Fruit fly (Drosophila melanogaster) whole organism, embryonic: Measurements from ENCODE around the gene Rbfox1.

Source experiments
- B-H2 ChIP-seq: fragments of 200-800 bp; sonication (Bioruptor generic); optimal IDR thresholded peaks from 2 replicates; lab custom pipeline; 2018; ENCODE audit warnings: missing biosample characterization, mild to moderate bottlenecking, missing genetic modification characterization
- BEAF-32 ChIP-seq: fragments of 200-800 bp; sonication (Bioruptor generic); optimal IDR thresholded peaks from 3 replicates; lab custom pipeline; 2017; ENCODE audit warnings: missing biosample characterization, missing genetic modification characterization, mild to moderate bottlenecking, moderate library complexity, missing genetic modification reagents
- CG10147 ChIP-seq: fragments of 200-800 bp; sonication (Bioruptor generic); optimal IDR thresholded peaks from 2 replicates; lab custom pipeline; 2019; ENCODE audit warnings: missing biosample characterization, mild to moderate bottlenecking, missing genetic modification characterization, moderate library complexity
- CG10565 ChIP-seq: fragments of 200-800 bp; sonication (Bioruptor generic); optimal IDR thresholded peaks from 3 replicates; lab custom pipeline; 2016; ENCODE audit warnings: missing biosample characterization, mild to moderate bottlenecking, missing genetic modification characterization
- CG11695 ChIP-seq: fragments of 200-800 bp; sonication (Bioruptor generic); IDR thresholded peaks from 3 replicates; pipeline ENCODE4 v1.3.6; 2022; ENCODE audit warnings: missing biosample characterization, missing genetic modification characterization
- CG12391 ChIP-seq: fragments of 200-800 bp; sonication (Bioruptor generic); optimal IDR thresholded peaks from 3 replicates; lab custom pipeline; 2018; ENCODE audit warnings: missing biosample characterization, mild to moderate bottlenecking, missing genetic modification characterization, moderate library complexity
- CG12659 ChIP-seq: fragments of 200-800 bp; sonication (Bioruptor generic); optimal IDR thresholded peaks from 3 replicates; lab custom pipeline; 2017; ENCODE audit warnings: mild to moderate bottlenecking, missing biosample characterization, missing genetic modification reagents, missing genetic modification characterization
- CG13775 ChIP-seq: fragments of 200-800 bp; sonication (Bioruptor generic); optimal IDR thresholded peaks from 3 replicates; lab custom pipeline; 2017; ENCODE audit warnings: missing biosample characterization, mild to moderate bottlenecking, missing genetic modification characterization
- CG15514 ChIP-seq: fragments of 200-800 bp; sonication (Bioruptor generic); optimal IDR thresholded peaks from 3 replicates; lab custom pipeline; 2017; ENCODE audit warnings: missing biosample characterization, missing genetic modification characterization, mild to moderate bottlenecking, moderate library complexity, missing genetic modification reagents
- CG2120 ChIP-seq: fragments of 200-800 bp; sonication (Bioruptor generic); optimal IDR thresholded peaks from 3 replicates; lab custom pipeline; 2016; ENCODE audit warnings: missing biosample characterization, missing genetic modification characterization
- CG2889 ChIP-seq: fragments of 200-800 bp; sonication (Bioruptor generic); IDR thresholded peaks from 3 replicates; pipeline ENCODE4 v1.3.6; 2022; ENCODE audit warnings: missing biosample characterization, missing genetic modification characterization
- CG4730 ChIP-seq: fragments of 200-800 bp; sonication (Bioruptor generic); IDR thresholded peaks from 2 replicates; pipeline ENCODE4 v1.3.6; 2022; ENCODE audit warnings: missing biosample characterization, missing genetic modification characterization
- CG4854 ChIP-seq: fragments of 200-800 bp; sonication (Bioruptor generic); optimal IDR thresholded peaks from 2 replicates; lab custom pipeline; 2016; ENCODE audit warnings: missing biosample characterization, missing genetic modification characterization, inconsistent platforms
- CG5180 ChIP-seq: fragments of 200-800 bp; sonication (Bioruptor generic); optimal IDR thresholded peaks from 3 replicates; lab custom pipeline; 2017; ENCODE audit warnings: missing biosample characterization, missing genetic modification characterization, mild to moderate bottlenecking, moderate library complexity, missing genetic modification reagents
- CG6272 ChIP-seq: fragments of 200-800 bp; sonication (Bioruptor generic); IDR thresholded peaks from 2 replicates; pipeline ENCODE4 v1.3.6; 2022; ENCODE audit warnings: missing biosample characterization, missing genetic modification characterization
- CG6654 ChIP-seq: fragments of 200-800 bp; sonication (Bioruptor generic); optimal IDR thresholded peaks from 2 replicates; lab custom pipeline; 2017; ENCODE audit warnings: missing biosample characterization, mild to moderate bottlenecking, missing genetic modification characterization
- CG6791 ChIP-seq: fragments of 200-800 bp; sonication (Bioruptor generic); IDR thresholded peaks from 3 replicates; pipeline ENCODE4 v1.3.6; 2022; ENCODE audit warnings: missing biosample characterization, missing genetic modification characterization; ENCODE audit not compliant: partially characterized antibody
- CG6813 ChIP-seq: fragments of 200-800 bp; sonication (Bioruptor generic); optimal IDR thresholded peaks from 2 replicates; lab custom pipeline; 2017; ENCODE audit warnings: missing biosample characterization, missing genetic modification characterization, mild to moderate bottlenecking, moderate library complexity, missing genetic modification reagents
- CG7271 ChIP-seq: fragments of 200-800 bp; sonication (Bioruptor generic); optimal IDR thresholded peaks from 2 replicates; lab custom pipeline; 2018; ENCODE audit warnings: missing biosample characterization, mild to moderate bottlenecking, missing genetic modification characterization, moderate library complexity
- CHES-1-like ChIP-seq: fragments of 200-800 bp; sonication (Bioruptor generic); optimal IDR thresholded peaks from 2 replicates; lab custom pipeline; 2016; ENCODE audit warnings: missing biosample characterization, missing genetic modification characterization
- CoRest ChIP-seq: fragments of 200-800 bp; sonication (Bioruptor generic); optimal IDR thresholded peaks from 3 replicates; lab custom pipeline; 2018; ENCODE audit warnings: missing biosample characterization, mild to moderate bottlenecking, missing genetic modification characterization, moderate library complexity
- D ChIP-seq, 2 experiments: fragments of 200-800 bp in 1 of 2; fragments of >200 bp in 1 of 2; sonication (Bioruptor generic) in 1 of 2; optimal IDR thresholded peaks; 2 replicates in 1 of 2; 3 replicates in 1 of 2; lab custom pipeline; 2017; ENCODE audit warnings: mild to moderate bottlenecking in 1 of 2, missing biosample characterization in 1 of 2, missing genetic modification characterization in 1 of 2, missing genetic modification reagents in 1 of 2
- Ets97D ChIP-seq: fragments of 200-800 bp; sonication (Bioruptor generic); optimal IDR thresholded peaks from 3 replicates; lab custom pipeline; 2016; ENCODE audit warnings: missing biosample characterization, missing genetic modification characterization
- HLH4C ChIP-seq: fragments of 200-800 bp; sonication (Bioruptor generic); IDR thresholded peaks from 3 replicates; pipeline ENCODE4 v1.3.6; 2022; ENCODE audit warnings: missing biosample characterization, missing genetic modification characterization; ENCODE audit not compliant: partially characterized antibody
- HLH54F ChIP-seq: fragments of 200-800 bp; sonication (Bioruptor generic); optimal IDR thresholded peaks from 3 replicates; lab custom pipeline; 2016; ENCODE audit warnings: missing biosample characterization, missing genetic modification characterization
- HmgZ ChIP-seq: fragments of 200-800 bp; sonication (Bioruptor generic); optimal IDR thresholded peaks from 2 replicates; lab custom pipeline; 2018; ENCODE audit warnings: missing biosample characterization, mild to moderate bottlenecking, missing genetic modification characterization
- MBD-R2 ChIP-seq: fragments of 200-800 bp; sonication (Bioruptor generic); IDR thresholded peaks from 2 replicates; pipeline ENCODE4 v1.3.6; 2022; ENCODE audit warnings: missing biosample characterization, missing genetic modification characterization
- Scr ChIP-seq: fragments of 200-800 bp; sonication (Bioruptor generic); IDR thresholded peaks from 2 replicates; pipeline ENCODE4 v1.3.6; 2022; ENCODE audit warnings: missing biosample characterization, missing genetic modification characterization; ENCODE audit not compliant: partially characterized antibody
- Sin3A ChIP-seq: fragments of >200 bp; optimal IDR thresholded peaks from 2 replicates; lab custom pipeline; 2018
- Trl ChIP-seq, 3 experiments: fragments of >200 bp in 2 of 3; fragments of 200-800 bp in 1 of 3; sonication (Bioruptor generic) in 1 of 3; optimal IDR thresholded peaks; 2 replicates in 1 of 3; 3 replicates in 2 of 3; lab custom pipeline; 2016 to 2017; ENCODE audit warnings: missing biosample characterization in 1 of 3, missing genetic modification characterization in 1 of 3
- abd-A ChIP-seq: fragments of 200-800 bp; sonication (Bioruptor generic); optimal IDR thresholded peaks from 3 replicates; lab custom pipeline; 2019; ENCODE audit warnings: missing biosample characterization, mild to moderate bottlenecking, missing genetic modification characterization, moderate library complexity
- amos ChIP-seq: fragments of 200-800 bp; sonication (Bioruptor generic); IDR thresholded peaks from 2 replicates; pipeline ENCODE4 v1.3.6; 2022; ENCODE audit warnings: missing biosample characterization, missing genetic modification characterization; ENCODE audit not compliant: partially characterized antibody
- ase ChIP-seq: fragments of 200-800 bp; sonication (Bioruptor generic); IDR thresholded peaks from 3 replicates; pipeline ENCODE4 v1.3.6; 2022; ENCODE audit warnings: missing biosample characterization, missing genetic modification characterization
- bab2 ChIP-seq: fragments of 200-800 bp; sonication (Bioruptor generic); optimal IDR thresholded peaks from 2 replicates; lab custom pipeline; 2016; ENCODE audit warnings: missing biosample characterization, missing genetic modification characterization
- crp ChIP-seq, 2 experiments: fragments of 200-800 bp; sonication (Bioruptor generic); optimal IDR thresholded peaks; 2 replicates in 1 of 2; 3 replicates in 1 of 2; lab custom pipeline; 2017; ENCODE audit warnings: missing biosample characterization in 2 of 2, missing genetic modification characterization in 2 of 2, mild to moderate bottlenecking in 1 of 2, moderate library complexity in 1 of 2
- hbn ChIP-seq: fragments of 200-800 bp; sonication (Bioruptor generic); IDR thresholded peaks from 2 replicates; pipeline ENCODE4 v1.3.6; 2022; ENCODE audit warnings: missing biosample characterization, missing genetic modification characterization; ENCODE audit not compliant: partially characterized antibody
- jigr1 ChIP-seq: fragments of 200-800 bp; sonication (Bioruptor generic); IDR thresholded peaks from 3 replicates; pipeline ENCODE4 v1.3.6; 2022; ENCODE audit warnings: missing biosample characterization, missing genetic modification characterization
- pho ChIP-seq: fragments of 200-800 bp; sonication (Bioruptor generic); optimal IDR thresholded peaks from 2 replicates; lab custom pipeline; 2016; ENCODE audit warnings: missing biosample characterization, missing genetic modification characterization
- pita ChIP-seq: fragments of 200-800 bp; sonication (Bioruptor generic); optimal IDR thresholded peaks from 2 replicates; lab custom pipeline; 2017; ENCODE audit warnings: missing biosample characterization, mild to moderate bottlenecking, missing genetic modification characterization
- schlank ChIP-seq: fragments of 200-800 bp; sonication (Bioruptor generic); optimal IDR thresholded peaks from 2 replicates; lab custom pipeline; 2018; ENCODE audit warnings: missing biosample characterization, mild to moderate bottlenecking, missing genetic modification characterization
- sens ChIP-seq: fragments of 200-800 bp; sonication (Bioruptor generic); peaks from one replicate; lab custom pipeline; 2016; ENCODE audit warnings: missing biosample characterization, missing genetic modification characterization
- shn ChIP-seq: fragments of 200-800 bp; sonication (Bioruptor generic); optimal IDR thresholded peaks from 3 replicates; lab custom pipeline; 2016; ENCODE audit warnings: missing biosample characterization, missing genetic modification characterization
- sima ChIP-seq: fragments of 200-800 bp; sonication (Bioruptor generic); optimal IDR thresholded peaks from 2 replicates; lab custom pipeline; 2016; ENCODE audit warnings: missing biosample characterization, missing genetic modification characterization
- stwl ChIP-seq: fragments of 200-800 bp; sonication (Bioruptor generic); optimal IDR thresholded peaks from 3 replicates; lab custom pipeline; 2018; ENCODE audit warnings: missing biosample characterization, mild to moderate bottlenecking, missing genetic modification characterization, moderate library complexity
- zen ChIP-seq: fragments of 200-800 bp; sonication (Bioruptor generic); optimal IDR thresholded peaks from 3 replicates; lab custom pipeline; 2018; ENCODE audit warnings: missing biosample characterization, mild to moderate bottlenecking, missing genetic modification characterization, moderate library complexity
- zfh1 ChIP-seq: fragments of 200-800 bp; sonication (Bioruptor generic); IDR thresholded peaks from 3 replicates; pipeline ENCODE4 v1.3.6; 2022; ENCODE audit warnings: missing biosample characterization, missing genetic modification characterization
- zfh2 ChIP-seq: fragments of 200-800 bp; sonication (Bioruptor generic); optimal IDR thresholded peaks from 2 replicates; lab custom pipeline; 2016; ENCODE audit warnings: missing biosample characterization, missing genetic modification characterization

Rbfox1 gene

dm6 chr3L:10630885-10631359 lies 149.7 kb downstream of the Rbfox1 start, which contains the start of the genes CG42535, CG34001 and hay (continued):
- TF ChIP-seq CG12659 (GFP tag; lab: Kevin White, UChicago), result peak; percentile 54
- no peak for TF ChIP-seq CG7271 (tag; lab: Kevin White, UChicago)
- TF ChIP-seq HLH54F (GFP tag; lab: Kevin White, UChicago), result peak; percentile 35
- TF ChIP-seq CG4854 (GFP tag; lab: Kevin White, UChicago), result no peak
- peak in 1 of 2 experiments; percentile 6 for TF ChIP-seq Trl (optimal IDR thresholded peaks at IDR 0.05; lab: Kevin White, UChicago)
- no peak for TF ChIP-seq Trl (GFP tag; optimal IDR thresholded peaks at IDR 0.05; lab: Kevin White, UChicago)
- peak; percentile 38 for TF ChIP-seq CoRest
- no peak for TF ChIP-seq sima (GFP tag; lab: Kevin White, UChicago)
- TF ChIP-seq BEAF-32 (GFP tag; lab: Kevin White, UChicago), result peak; percentile 51
- no peak for TF ChIP-seq CG13775 (GFP tag; lab: Kevin White, UChicago)
- no peak for TF ChIP-seq schlank (tag; lab: Kevin White, UChicago)
- TF ChIP-seq stwl, result peak; percentile 94
- TF ChIP-seq Sin3A (lab: Kevin White, UChicago), result peak; percentile 98
- no peak for TF ChIP-seq CG5180 (GFP tag; lab: Kevin White, UChicago)
- peak; percentile 11 for TF ChIP-seq pho (GFP tag; lab: Kevin White, UChicago)
- 0 out of 2 replicates have a peak, but pooled peaks have one; percentile 14 for TF ChIP-seq CG4730 (GFP tag; lab: Robert Waterston, UW)
- TF ChIP-seq CG15514 (GFP tag; lab: Kevin White, UChicago), result peak; percentile 35
- peak; percentile 29 for TF ChIP-seq zfh2
- peak; percentile 55 for TF ChIP-seq CG2120 (GFP tag; lab: Kevin White, UChicago)
- peak; percentile 29 for TF ChIP-seq D (optimal IDR thresholded peaks at IDR 0.05; lab: Kevin White, UChicago)
- no peak for TF ChIP-seq D (GFP tag; optimal IDR thresholded peaks at IDR 0.05; lab: Kevin White, UChicago)
- peak; percentile 7 for TF ChIP-seq B-H2
- TF ChIP-seq Ets97D, result peak; percentile 54
- TF ChIP-seq zen (tag; lab: Kevin White, UChicago), result peak; percentile 13
- TF ChIP-seq CG6791, result 0 out of 3 replicates have a peak, but pooled peaks have one; percentile 20
- TF ChIP-seq Scr (GFP tag; lab: Robert Waterston, UW), result 0 out of 2 replicates have a peak, but pooled peaks have one; percentile 43
- peak; percentile 63 for TF ChIP-seq MBD-R2
- TF ChIP-seq CG10147 (GFP tag; lab: Kevin White, UChicago), result no peak
- 0 out of 2 replicates have a peak, but pooled peaks have one; percentile 12 for TF ChIP-seq hbn (GFP tag; lab: Robert Waterston, UW)
- TF ChIP-seq sens (GFP tag; lab: Kevin White, UChicago), result peak; percentile 87
- no peak for TF ChIP-seq pita
- 0 out of 3 replicates have a peak, but pooled peaks have one; percentile 34 for TF ChIP-seq HLH4C
- TF ChIP-seq CG11695 (GFP tag; lab: Robert Waterston, UW), result no peak
- TF ChIP-seq bab2 (GFP tag; lab: Kevin White, UChicago), result peak; percentile 4
- no peak for TF ChIP-seq ase (GFP tag; lab: Robert Waterston, UW)
- peak; percentile 57 for TF ChIP-seq CHES-1-like
- TF ChIP-seq CG6654, result peak; percentile 98
- TF ChIP-seq abd-A, result no peak
- peak; percentile 29 to 94 for TF ChIP-seq crp (GFP tag; optimal IDR thresholded peaks at IDR 0.05; lab: Kevin White, UChicago)
- TF ChIP-seq zfh1 (GFP tag; lab: Robert Waterston, UW), result peak; percentile 9; the same call in 1 of the 3 replicates
- no peak for TF ChIP-seq CG6813 (GFP tag; lab: Kevin White, UChicago)
- no peak for TF ChIP-seq CG2889 (GFP tag; lab: Robert Waterston, UW)
- no peak for TF ChIP-seq CG10565 (GFP tag; lab: Kevin White, UChicago)
- no peak for TF ChIP-seq CG6272 (GFP tag; lab: Robert Waterston, UW)
- no peak for TF ChIP-seq shn (GFP tag; lab: Kevin White, UChicago)
- TF ChIP-seq amos (GFP tag; lab: Robert Waterston, UW), result peak; percentile 38; the same call in 1 of the 2 replicates
- no peak for TF ChIP-seq jigr1 (GFP tag; lab: Robert Waterston, UW)
- peak; percentile 51 for TF ChIP-seq HmgZ (tag; lab: Kevin White, UChicago)
- peak; percentile 7 for TF ChIP-seq CG12391 (tag; lab: Kevin White, UChicago)
